Fruit fly (Drosophila melanogaster) whole organism, prepupa: Measurements from ENCODE around the gene eIF3e.

Experiments used
- CG10631 ChIP-seq: fragments of 200-800 bp; sonication (Bioruptor generic); optimal IDR thresholded peaks from 2 replicates; lab custom pipeline; 2016; ENCODE audit warnings: missing biosample characterization, missing genetic modification characterization
- CG11294 ChIP-seq: fragments of 200-800 bp; sonication (Bioruptor generic); IDR thresholded peaks from 2 replicates; pipeline ENCODE4 v1.3.6; 2022; ENCODE audit warnings: missing biosample characterization, missing genetic modification characterization
- CG11762 ChIP-seq: fragments of 200-800 bp; sonication (Bioruptor generic); optimal IDR thresholded peaks from 3 replicates; lab custom pipeline; 2016; ENCODE audit warnings: missing biosample characterization, missing genetic modification characterization; ENCODE audit not compliant: insufficient read depth
- CG11902 ChIP-seq: fragments of 200-800 bp; sonication (Bioruptor generic); optimal IDR thresholded peaks from 3 replicates; lab custom pipeline; 2016; ENCODE audit warnings: missing biosample characterization, missing genetic modification characterization
- CG1621 ChIP-seq: fragments of 200-800 bp; sonication (Bioruptor generic); optimal IDR thresholded peaks from 3 replicates; lab custom pipeline; 2018; ENCODE audit warnings: missing biosample characterization, mild to moderate bottlenecking, missing genetic modification characterization
- CG31627 ChIP-seq: fragments of 200-800 bp; sonication (Bioruptor generic); optimal IDR thresholded peaks from 3 replicates; lab custom pipeline; 2016; ENCODE audit warnings: missing biosample characterization, missing genetic modification characterization
- CG34406 ChIP-seq: fragments of 200-800 bp; sonication (Bioruptor generic); optimal IDR thresholded peaks from 3 replicates; lab custom pipeline; 2016; ENCODE audit warnings: missing biosample characterization, missing genetic modification characterization
- CG4318 ChIP-seq: fragments of 200-800 bp; sonication (Bioruptor generic); optimal IDR thresholded peaks from 3 replicates; lab custom pipeline; 2017; ENCODE audit warnings: missing biosample characterization, mild to moderate bottlenecking, missing genetic modification characterization
- CG6808 ChIP-seq: fragments of 200-800 bp; sonication (Bioruptor generic); optimal IDR thresholded peaks from 3 replicates; lab custom pipeline; 2017; ENCODE audit warnings: missing biosample characterization, missing genetic modification characterization, mild to moderate bottlenecking, moderate library complexity, missing genetic modification reagents
- CG7368 ChIP-seq: fragments of 200-800 bp; sonication (Bioruptor generic); optimal IDR thresholded peaks from 3 replicates; lab custom pipeline; 2016; ENCODE audit warnings: missing biosample characterization, missing genetic modification characterization
- Eip75B ChIP-seq: fragments of 200-800 bp; sonication (Bioruptor generic); optimal IDR thresholded peaks from 3 replicates; lab custom pipeline; 2016; ENCODE audit warnings: missing biosample characterization, missing genetic modification characterization
- Eip78C ChIP-seq: fragments of 200-800 bp; sonication (Bioruptor generic); peaks from one replicate; lab custom pipeline; 2016; ENCODE audit warnings: missing biosample characterization, missing genetic modification characterization
- Ets21C ChIP-seq: fragments of 200-800 bp; sonication (Bioruptor generic); optimal IDR thresholded peaks from 3 replicates; lab custom pipeline; 2016; ENCODE audit warnings: missing biosample characterization, missing genetic modification characterization
- Ets96B ChIP-seq: fragments of 200-800 bp; optimal IDR thresholded peaks from 2 replicates; lab custom pipeline; 2019; ENCODE audit warnings: missing biosample characterization, mild to moderate bottlenecking, missing genetic modification characterization, moderate library complexity
- Gug ChIP-seq: fragments of 200-800 bp; sonication (Bioruptor generic); IDR thresholded peaks from 2 replicates; pipeline ENCODE4 v1.3.6; 2022; ENCODE audit warnings: missing biosample characterization, missing genetic modification characterization
- Hr38 ChIP-seq: sonication (Bioruptor generic); optimal IDR thresholded peaks from 2 replicates; lab custom pipeline; 2016; ENCODE audit warnings: missing biosample characterization, missing genetic modification characterization
- Hr4 ChIP-seq: fragments of 200-800 bp; sonication (Bioruptor generic); optimal IDR thresholded peaks from 3 replicates; lab custom pipeline; 2016; ENCODE audit warnings: missing biosample characterization, missing genetic modification characterization
- Met ChIP-seq: fragments of 200-800 bp; sonication (Bioruptor generic); optimal IDR thresholded peaks from 3 replicates; lab custom pipeline; 2016; ENCODE audit warnings: missing biosample characterization, missing genetic modification characterization
- Smox ChIP-seq: fragments of 200-800 bp; sonication (Bioruptor generic); optimal IDR thresholded peaks from 3 replicates; lab custom pipeline; 2016; ENCODE audit warnings: missing biosample characterization, missing genetic modification characterization
- Sox14 ChIP-seq: fragments of 200-800 bp; sonication (Bioruptor generic); optimal IDR thresholded peaks from 3 replicates; lab custom pipeline; 2016; ENCODE audit warnings: missing biosample characterization, missing genetic modification characterization
- Sox15 ChIP-seq: fragments of 200-800 bp; sonication (Bioruptor generic); optimal IDR thresholded peaks from 3 replicates; lab custom pipeline; 2016; ENCODE audit warnings: missing biosample characterization, missing genetic modification characterization
- cyc ChIP-seq: fragments of 200-800 bp; sonication (Bioruptor generic); optimal IDR thresholded peaks from 3 replicates; lab custom pipeline; 2016; ENCODE audit warnings: missing biosample characterization, missing genetic modification characterization
- dac ChIP-seq: fragments of 200-800 bp; sonication (Bioruptor generic); optimal IDR thresholded peaks from 2 replicates; lab custom pipeline; 2017; ENCODE audit warnings: missing biosample characterization, mild to moderate bottlenecking, missing genetic modification characterization
- dsx ChIP-seq: fragments of 200-800 bp; optimal IDR thresholded peaks from 3 replicates; lab custom pipeline; 2019; ENCODE audit warnings: missing biosample characterization, mild to moderate bottlenecking, missing genetic modification characterization, moderate library complexity; ENCODE audit not compliant: poor library complexity, severe bottlenecking
- eg ChIP-seq: fragments of 200-800 bp; sonication (Bioruptor generic); IDR thresholded peaks from 3 replicates; pipeline ENCODE4 v1.3.6; 2022; ENCODE audit warnings: missing biosample characterization, missing genetic modification characterization
- fd85E ChIP-seq: fragments of 200-800 bp; sonication (Bioruptor generic); optimal IDR thresholded peaks from 3 replicates; lab custom pipeline; 2016; ENCODE audit warnings: missing biosample characterization, missing genetic modification characterization
- fkh ChIP-seq: fragments of 200-800 bp; sonication (Bioruptor generic); optimal IDR thresholded peaks from 3 replicates; lab custom pipeline; 2017; ENCODE audit warnings: missing biosample characterization, mild to moderate bottlenecking, missing genetic modification characterization, moderate library complexity
- lz ChIP-seq: fragments of 200-800 bp; sonication (Bioruptor generic); optimal IDR thresholded peaks from 3 replicates; lab custom pipeline; 2016; ENCODE audit warnings: missing biosample characterization, missing genetic modification characterization
- pdm3 ChIP-seq: fragments of 200-800 bp; sonication (Bioruptor generic); optimal IDR thresholded peaks from 3 replicates; lab custom pipeline; 2016; ENCODE audit warnings: missing biosample characterization, missing genetic modification characterization
- salr ChIP-seq, 2 experiments: fragments of 200-800 bp; sonication (Bioruptor generic); optimal IDR thresholded peaks; 3 replicates each; lab custom pipeline; 2016 to 2018; ENCODE audit warnings: missing biosample characterization in 2 of 2, missing genetic modification characterization in 2 of 2, mild to moderate bottlenecking in 1 of 2
- ss ChIP-seq, 2 experiments: fragments of 200-800 bp; sonication (Bioruptor generic); optimal IDR thresholded peaks; 2 replicates in 1 of 2; 3 replicates in 1 of 2; lab custom pipeline; 2017 to 2018; ENCODE audit warnings: mild to moderate bottlenecking in 2 of 2, missing biosample characterization in 2 of 2, missing genetic modification characterization in 2 of 2, moderate library complexity in 1 of 2
- topi ChIP-seq: fragments of 200-800 bp; sonication (Bioruptor generic); optimal IDR thresholded peaks from 3 replicates; lab custom pipeline; 2016; ENCODE audit warnings: missing biosample characterization, missing genetic modification characterization
- vri ChIP-seq: fragments of 200-800 bp; sonication (Bioruptor generic); optimal IDR thresholded peaks from 3 replicates; lab custom pipeline; 2016; ENCODE audit warnings: missing biosample characterization, mild to moderate bottlenecking, missing genetic modification characterization

eIF3e gene

dm6 chr3L:16818063-16818462 is 31.3 kb upstream of the eIF3e start (continued):
- TF ChIP-seq pdm3 (peak; percentile 92), lz (peak; percentile 81), Sox15 (peak; percentile 75), Eip75B (GFP tag; lab: Kevin White, UChicago) (peak; percentile 94), dac (GFP tag; lab: Kevin White, UChicago) (no peak), CG11762 (GFP tag; lab: Kevin White, UChicago) (peak; percentile 81), fd85E (GFP tag; lab: Kevin White, UChicago) (peak; percentile 44), Hr4 (GFP tag; lab: Kevin White, UChicago) (peak; percentile 46), fkh (GFP tag; lab: Kevin White, UChicago) (no peak), CG10631 (GFP tag; lab: Kevin White, UChicago) (peak; percentile 89), Ets21C (peak; percentile 80), Ets96B (peak; percentile 96), Hr38 (GFP tag; lab: Kevin White, UChicago) (no peak)
- TF ChIP-seq, all 60 proteins: peak for 56

- TF ChIP-seq vri (GFP tag; lab: Kevin White, UChicago) (no peak), Eip78C (no peak), CG31627 (GFP tag; lab: Kevin White, UChicago) (no peak), CG34406 (GFP tag; lab: Kevin White, UChicago) (no peak), topi (GFP tag; lab: Kevin White, UChicago) (no peak)
Measured at dm6 chr3L:16813984-16814383, 27.2 kb upstream of the eIF3e start.

dm6 chr3L:16811908-16812307 is 25.2 kb upstream of the eIF3e start:
- peak; percentile 28 for TF ChIP-seq vri (GFP tag; lab: Kevin White, UChicago)
- no peak for TF ChIP-seq CG10631 (GFP tag; lab: Kevin White, UChicago)
- no peak for TF ChIP-seq dsx (GFP tag; lab: Kevin White, UChicago)
- TF ChIP-seq Eip78C: peak; percentile 25
- no peak for TF ChIP-seq Hr38 (GFP tag; lab: Kevin White, UChicago)
- TF ChIP-seq Smox (GFP tag; lab: Kevin White, UChicago): no peak
- TF ChIP-seq CG34406 (GFP tag; lab: Kevin White, UChicago): no peak
- TF ChIP-seq lz: peak; percentile 11
- TF ChIP-seq dac (GFP tag; lab: Kevin White, UChicago): no peak
- TF ChIP-seq Gug (GFP tag; lab: Robert Waterston, UW): 0 out of 2 replicates have a peak, but pooled peaks have one; percentile 18
- TF ChIP-seq cyc: peak; percentile 19

dm6 chr3L:16810512-16810911 is 23.8 kb upstream of the eIF3e start:
- TF ChIP-seq Met (GFP tag; lab: Kevin White, UChicago) (no peak), cyc (no peak), CG4318 (no peak), CG11762 (GFP tag; lab: Kevin White, UChicago) (no peak), dac (GFP tag; lab: Kevin White, UChicago) (no peak), ss (GFP tag; optimal IDR thresholded peaks at IDR 0.05; lab: Kevin White, UChicago) (no peak), CG7368 (GFP tag; lab: Kevin White, UChicago) (no peak), Eip75B (GFP tag; lab: Kevin White, UChicago) (no peak), CG11902 (GFP tag; lab: Kevin White, UChicago) (no peak), Smox (GFP tag; lab: Kevin White, UChicago) (no peak), lz (no peak), Sox14 (GFP tag; lab: Kevin White, UChicago) (no peak), CG1621 (tag; lab: Kevin White, UChicago) (no peak), CG11294 (GFP tag; lab: Robert Waterston, UW) (no peak), CG6808 (no peak), CG34406 (GFP tag; lab: Kevin White, UChicago) (no peak), Ets96B (no peak), eg (GFP tag; lab: Robert Waterston, UW) (no peak), Ets21C (no peak), salr (GFP tag; optimal IDR thresholded peaks at IDR 0.05; lab: Kevin White, UChicago) (no peak)
